Worm (Caenorhabditis elegans) whole organism, early embryonic: ENCODE results near the gene Y7A5A.10.

Experiments
- B0310.2 ChIP-seq: sonication (generic microtip); optimal IDR thresholded peaks from 2 replicates; lab custom pipeline; 2016; ENCODE audit warnings: mild to moderate bottlenecking, missing genetic modification characterization, missing compliant biosample characterization
- F13C5.2 ChIP-seq: sonication (generic microtip); optimal IDR thresholded peaks from 2 replicates; lab custom pipeline; 2017; ENCODE audit warnings: mild to moderate bottlenecking, missing genetic modification characterization, inconsistent platforms, missing compliant biosample characterization
- aly-1 ChIP-seq: sonication (generic microtip); optimal IDR thresholded peaks from 2 replicates; lab custom pipeline; 2016; ENCODE audit warnings: missing genetic modification characterization, missing compliant biosample characterization
- ama-1 ChIP-seq: fragments of 150-350 bp; optimal IDR thresholded peaks from 2 replicates; lab custom pipeline; 2014
- ceh-13 ChIP-seq: fragments of 200-800 bp; sonication (Bioruptor generic); optimal IDR thresholded peaks from 2 replicates; lab custom pipeline; 2018; ENCODE audit warnings: mild to moderate bottlenecking, missing genetic modification characterization, missing compliant biosample characterization
- ceh-36 ChIP-seq: sonication (generic microtip); optimal IDR thresholded peaks from 2 replicates; lab custom pipeline; 2016; ENCODE audit warnings: missing genetic modification characterization, inconsistent platforms, missing compliant biosample characterization
- ets-7 ChIP-seq: sonication (generic microtip); optimal IDR thresholded peaks from 2 replicates; lab custom pipeline; 2016; ENCODE audit warnings: missing genotype, missing genetic modification characterization, missing compliant biosample characterization
- flt-1 ChIP-seq: fragments of 200-800 bp; sonication (Bioruptor generic); IDR thresholded peaks from 2 replicates; pipeline ENCODE4 v1.3.6; 2022; ENCODE audit warnings: missing genetic modification characterization, missing compliant biosample characterization
- hmbx-1 ChIP-seq: sonication (generic microtip); optimal IDR thresholded peaks from 2 replicates; lab custom pipeline; 2016; ENCODE audit warnings: mild to moderate bottlenecking, missing genetic modification characterization, missing compliant biosample characterization
- hmg-4 ChIP-seq: fragments of 200-800 bp; sonication (Bioruptor generic); optimal IDR thresholded peaks from 2 replicates; lab custom pipeline; 2018; ENCODE audit warnings: mild to moderate bottlenecking, missing genetic modification characterization, missing compliant biosample characterization
- hnd-1 ChIP-seq: sonication (generic microtip); optimal IDR thresholded peaks from 2 replicates; lab custom pipeline; 2016; ENCODE audit warnings: missing genetic modification characterization, missing compliant biosample characterization
- pes-1 ChIP-seq: fragments of 200-800 bp; sonication (Bioruptor generic); IDR thresholded peaks from 2 replicates; pipeline ENCODE4 v1.3.6; 2022; ENCODE audit warnings: missing genetic modification reagents, missing genetic modification characterization, missing compliant biosample characterization
- scrt-1 ChIP-seq: fragments of 200-800 bp; sonication (Bioruptor generic); IDR thresholded peaks from 2 replicates; pipeline ENCODE4 v1.3.6; 2022; ENCODE audit warnings: missing genetic modification characterization, missing compliant biosample characterization
- sea-1 ChIP-seq: fragments of 200-800 bp; sonication (Bioruptor generic); conservative IDR thresholded peaks from 2 replicates; pipeline ENCODE4 v1.3.6; 2022; ENCODE audit warnings: missing genetic modification characterization, missing compliant biosample characterization
- tbx-11 ChIP-seq: fragments of 200-800 bp; sonication (Bioruptor generic); IDR thresholded peaks from 2 replicates; pipeline ENCODE4 v1.3.6; 2022; ENCODE audit warnings: missing genetic modification characterization, missing compliant biosample characterization
- tbx-37 ChIP-seq: fragments of 200-800 bp; sonication (Bioruptor generic); conservative IDR thresholded peaks from 2 replicates; pipeline ENCODE4 v1.3.6; 2022; ENCODE audit warnings: missing genetic modification reagents, missing genetic modification characterization, missing compliant biosample characterization
- tra-4 ChIP-seq: sonication (generic microtip); optimal IDR thresholded peaks from 2 replicates; lab custom pipeline; 2017; ENCODE audit warnings: missing genetic modification characterization, missing compliant biosample characterization

Gene Y7A5A.10

DNA sequence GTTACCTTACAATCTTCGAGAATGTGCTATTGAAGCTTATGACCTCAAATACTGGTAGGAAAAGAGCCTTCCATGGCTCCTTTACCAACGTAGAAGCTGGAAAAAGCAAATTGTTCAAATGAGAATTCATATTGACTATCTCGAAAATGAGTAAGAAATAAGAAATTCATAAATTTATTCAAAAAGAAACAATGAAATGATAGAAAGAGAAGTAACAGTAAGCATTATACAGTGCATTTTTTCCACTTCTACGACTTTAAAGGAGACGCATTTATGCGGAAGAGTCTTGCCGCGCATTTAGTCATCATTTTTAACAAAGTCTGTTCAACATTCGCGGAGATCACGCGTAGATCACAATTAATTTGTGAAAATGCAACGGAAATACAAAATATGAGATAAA is at the start of gene Y7A5A.10:
Gene Y7A5A.10, minus strand, starts transcription at position 101 of the 400 bp plus-strand sequence.
- TF ChIP-seq hmg-4 (GFP tag; lab: Kevin White, UChicago), result no peak
- TF ChIP-seq scrt-1 (GFP tag; lab: Robert Waterston, UW), result no peak
- TF ChIP-seq tbx-37 (GFP tag; lab: Robert Waterston, UW), result no peak
- TF ChIP-seq aly-1, result no peak

DNA sequence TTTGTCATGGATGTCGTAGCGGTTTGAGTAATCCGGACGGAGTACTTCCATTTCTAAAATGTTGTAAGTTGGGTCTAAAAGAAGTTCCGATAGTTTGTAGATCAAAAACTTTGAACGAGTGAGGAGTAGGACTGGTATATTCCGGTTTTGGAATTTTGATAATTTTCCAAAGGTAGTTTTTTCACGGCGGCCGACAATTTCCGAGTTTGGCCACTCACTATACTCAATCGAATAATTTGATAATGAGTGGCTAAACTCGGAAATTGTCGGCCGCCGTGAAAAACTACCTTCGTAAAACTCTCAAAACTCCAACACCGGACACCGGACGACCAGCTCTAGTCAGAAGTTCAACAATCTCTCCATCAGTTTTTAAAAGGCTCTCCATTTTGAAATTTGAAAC is 49.5 kb upstream of the Y7A5A.10 start:
- TF ChIP-seq tbx-37 (GFP tag; lab: Robert Waterston, UW), result no peak
- TF ChIP-seq F13C5.2 (tag; lab: Kevin White, UChicago), result no peak
- no peak for TF ChIP-seq hmg-4 (GFP tag; lab: Kevin White, UChicago)
- TF ChIP-seq ceh-13 (GFP tag; lab: Kevin White, UChicago), result no peak
- TF ChIP-seq scrt-1 (GFP tag; lab: Robert Waterston, UW), result no peak
- TF ChIP-seq pes-1 (GFP tag; lab: Robert Waterston, UW), result no peak
- TF ChIP-seq sea-1 (GFP tag; lab: Robert Waterston, UW), result no peak
- no peak for TF ChIP-seq ceh-36 (tag; lab: Kevin White, UChicago)
- no peak for TF ChIP-seq ama-1 (lab: Kevin White, UChicago)
- no peak for TF ChIP-seq flt-1 (GFP tag; lab: Robert Waterston, UW)
- no peak for TF ChIP-seq hmbx-1 (tag; lab: Kevin White, UChicago)
- TF ChIP-seq hnd-1 (tag; lab: Kevin White, UChicago), result no peak
- no peak for TF ChIP-seq tbx-11 (GFP tag; lab: Robert Waterston, UW)
- no peak for TF ChIP-seq aly-1

DNA sequence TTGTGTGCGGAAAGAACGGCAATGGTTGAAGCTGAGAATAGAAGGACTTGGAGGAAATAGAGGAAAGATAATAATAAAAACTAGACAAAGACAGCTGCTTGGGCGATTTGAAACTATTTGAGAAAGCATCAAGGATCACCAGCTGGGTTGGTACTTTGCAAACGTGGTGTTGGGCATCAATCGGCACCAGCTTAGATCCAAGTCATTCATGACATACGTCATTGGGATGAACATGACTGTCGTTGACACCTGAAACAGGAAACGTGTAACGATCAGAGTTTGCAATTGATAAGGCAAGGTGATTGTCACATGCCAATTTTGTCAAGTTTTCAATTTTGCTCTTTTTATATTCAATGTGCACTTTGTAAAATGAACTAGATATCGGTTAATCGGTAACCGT is 47.6 kb upstream of the Y7A5A.10 start:
- TF ChIP-seq tbx-11 (GFP tag; lab: Robert Waterston, UW) (no peak), hmbx-1 (tag; lab: Kevin White, UChicago) (no peak), flt-1 (GFP tag; lab: Robert Waterston, UW) (no peak), tbx-37 (GFP tag; lab: Robert Waterston, UW) (no peak)

DNA sequence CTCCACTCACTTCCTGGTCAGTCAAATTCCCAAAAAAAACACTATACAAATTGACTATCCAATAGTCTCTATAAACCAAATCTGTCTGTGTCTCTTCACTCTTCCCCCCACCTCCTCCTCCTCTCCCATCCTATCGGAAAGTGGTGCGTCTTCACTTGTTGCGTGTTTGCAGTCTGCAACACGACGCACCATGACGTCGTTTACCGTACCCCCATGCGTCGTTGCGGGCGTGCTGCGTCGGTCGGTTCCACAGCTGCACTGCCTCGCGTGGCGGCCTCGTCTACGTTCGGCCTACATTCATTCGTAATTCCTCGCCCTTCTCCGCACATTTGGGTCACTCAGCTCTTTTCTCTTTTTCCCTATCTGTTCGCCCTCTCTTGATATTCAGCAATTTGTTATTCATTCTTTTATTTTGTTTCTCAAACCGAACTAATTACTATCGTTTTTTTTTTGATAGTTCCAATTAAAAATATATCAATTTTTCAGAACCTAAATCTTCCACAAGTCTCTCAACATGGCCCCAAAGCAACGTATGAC is 46.3 kb upstream of the Y7A5A.10 start, which contains the start of gene serp-1.1:
Gene serp-1.1, plus strand, starts transcription at position 487 of the 537 bp plus-strand sequence.
- peak; percentile 62 for TF ChIP-seq scrt-1 (GFP tag; lab: Robert Waterston, UW)
- no peak for TF ChIP-seq hnd-1 (tag; lab: Kevin White, UChicago)
- peak; percentile 69 for TF ChIP-seq ets-7
- peak; percentile 89 for TF ChIP-seq F13C5.2 (tag; lab: Kevin White, UChicago)
- no peak for TF ChIP-seq hmbx-1 (tag; lab: Kevin White, UChicago)
- TF ChIP-seq ceh-36 (tag; lab: Kevin White, UChicago), result no peak
- no peak for TF ChIP-seq ama-1 (lab: Kevin White, UChicago)
- TF ChIP-seq ceh-13 (GFP tag; lab: Kevin White, UChicago), result no peak
- TF ChIP-seq aly-1, result peak; percentile 74
- TF ChIP-seq pes-1 (GFP tag; lab: Robert Waterston, UW), result peak; percentile 59; the same call in 1 of the 2 replicates
- TF ChIP-seq tra-4 (tag; lab: Kevin White, UChicago), result no peak
- TF ChIP-seq hmg-4 (GFP tag; lab: Kevin White, UChicago), result peak; percentile 92
- 0 out of 2 replicates have a peak, but pooled peaks have one; percentile 43 for TF ChIP-seq tbx-37 (GFP tag; lab: Robert Waterston, UW)
- peak; percentile 57 for TF ChIP-seq flt-1 (GFP tag; lab: Robert Waterston, UW)
- 0 out of 2 replicates have a peak, but pooled peaks have one; percentile 33 for TF ChIP-seq tbx-11 (GFP tag; lab: Robert Waterston, UW)
- peak; percentile 54 for TF ChIP-seq B0310.2 (tag; lab: Kevin White, UChicago)
- peak; percentile 89 for TF ChIP-seq sea-1 (GFP tag; lab: Robert Waterston, UW)

DNA sequence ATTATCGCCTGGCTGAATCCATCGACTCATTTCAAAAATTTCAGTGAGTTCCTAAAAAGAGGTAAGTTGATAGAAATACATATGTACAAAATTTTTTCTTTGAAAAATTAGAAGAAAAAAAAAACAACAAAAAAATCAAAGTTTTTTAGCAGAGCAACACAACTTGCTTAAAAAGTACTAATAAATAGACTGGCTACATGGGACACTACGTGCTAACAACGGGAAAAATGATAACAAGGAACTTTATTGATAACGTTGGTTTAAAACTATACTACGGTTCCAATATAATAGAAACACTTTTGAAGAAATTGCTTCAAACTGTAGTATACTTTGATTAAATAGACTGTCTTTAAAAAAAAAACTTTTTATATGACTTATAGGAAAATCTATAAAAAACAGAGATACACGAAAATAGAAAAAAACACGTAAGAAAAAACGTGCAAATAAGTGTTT is 43.6 kb upstream of the Y7A5A.10 start, which contains the start of gene acox-1.6:
Gene acox-1.6, minus strand, starts transcription at position 51 of the 453 bp plus-strand sequence.
- TF ChIP-seq tbx-11 (GFP tag; lab: Robert Waterston, UW) (no peak), ceh-13 (GFP tag; lab: Kevin White, UChicago) (no peak), pes-1 (GFP tag; lab: Robert Waterston, UW) (no peak)

DNA sequence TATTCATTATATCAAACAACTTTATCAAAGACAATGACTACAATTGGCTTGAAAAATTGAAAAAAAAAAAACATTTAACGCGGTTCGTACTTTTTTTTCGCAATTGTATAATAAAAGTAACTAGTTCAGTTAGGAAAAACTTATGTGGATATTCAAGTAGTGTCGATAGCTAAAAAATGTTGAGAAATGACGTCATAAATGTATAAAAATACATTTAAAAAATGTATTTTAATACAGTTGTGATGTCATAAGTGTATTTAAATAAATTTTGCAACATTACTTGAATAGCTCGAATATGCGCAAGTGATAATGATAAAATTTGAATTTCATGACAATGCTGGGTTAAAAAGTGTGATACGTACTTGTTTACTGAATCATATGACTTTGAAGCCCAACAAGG is 36.7 kb upstream of the Y7A5A.10 start:
- no peak for TF ChIP-seq pes-1 (GFP tag; lab: Robert Waterston, UW)
- TF ChIP-seq ama-1 (lab: Kevin White, UChicago), result no peak
- TF ChIP-seq flt-1 (GFP tag; lab: Robert Waterston, UW), result no peak
- TF ChIP-seq hmg-4 (GFP tag; lab: Kevin White, UChicago), result no peak

DNA sequence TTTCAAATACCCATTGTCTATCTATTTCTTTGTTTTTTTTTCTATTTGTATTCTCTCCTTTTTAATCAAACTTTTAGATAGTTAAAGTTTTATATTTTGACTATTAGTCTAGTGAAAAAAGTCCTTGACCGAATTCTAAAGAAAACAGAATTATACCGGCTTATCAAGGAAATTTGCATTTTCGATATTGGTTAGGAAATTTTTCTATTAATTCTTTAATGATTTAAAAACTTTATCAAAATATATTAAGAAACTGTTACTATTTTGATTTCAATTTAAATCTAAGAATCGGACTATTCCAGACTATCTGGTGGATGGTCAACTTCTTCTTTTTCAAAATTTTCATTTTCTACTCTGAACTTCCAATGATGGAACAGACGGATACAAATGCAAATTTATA is 33.2 kb upstream of the Y7A5A.10 start, which contains the start of gene Y7A5A.20:
Gene Y7A5A.20, plus strand, starts transcription at position 301 of the 400 bp plus-strand sequence.
- TF ChIP-seq tra-4 (tag; lab: Kevin White, UChicago) (no peak), aly-1 (no peak), hmbx-1 (tag; lab: Kevin White, UChicago) (no peak), ceh-36 (tag; lab: Kevin White, UChicago) (no peak), F13C5.2 (tag; lab: Kevin White, UChicago) (no peak), flt-1 (GFP tag; lab: Robert Waterston, UW) (no peak), tbx-11 (GFP tag; lab: Robert Waterston, UW) (no peak), sea-1 (GFP tag; lab: Robert Waterston, UW) (no peak), hmg-4 (GFP tag; lab: Kevin White, UChicago) (no peak), pes-1 (GFP tag; lab: Robert Waterston, UW) (no peak), scrt-1 (GFP tag; lab: Robert Waterston, UW) (no peak), ceh-13 (GFP tag; lab: Kevin White, UChicago) (no peak), ama-1 (lab: Kevin White, UChicago) (no peak), ets-7 (no peak), hnd-1 (tag; lab: Kevin White, UChicago) (no peak), tbx-37 (GFP tag; lab: Robert Waterston, UW) (no peak)
